Fruit fly (Drosophila melanogaster) whole organism, prepupa: Measurements from ENCODE around the gene ninaA.
A peak's percentile ranks its signal among the peaks of the same experiment; 100 is the strongest.

Source experiments
- Blimp-1 ChIP-seq: fragments of 200-800 bp; sonication (Bioruptor generic); optimal IDR thresholded peaks from 3 replicates; lab custom pipeline; 2017; ENCODE audit warnings: missing biosample characterization, missing genetic modification characterization, mild to moderate bottlenecking, moderate library complexity, missing genetic modification reagents
- CG11294 ChIP-seq: fragments of 200-800 bp; sonication (Bioruptor generic); IDR thresholded peaks from 2 replicates; pipeline ENCODE4 v1.3.6; 2022; ENCODE audit warnings: missing biosample characterization, missing genetic modification characterization
- CG11902 ChIP-seq: fragments of 200-800 bp; sonication (Bioruptor generic); optimal IDR thresholded peaks from 3 replicates; lab custom pipeline; 2016; ENCODE audit warnings: missing biosample characterization, missing genetic modification characterization
- CG15336 ChIP-seq: fragments of 200-800 bp; sonication (Bioruptor generic); IDR thresholded peaks from 2 replicates; pipeline ENCODE4 v1.3.6; 2022; ENCODE audit warnings: missing biosample characterization, missing genetic modification characterization
- CG31627 ChIP-seq: fragments of 200-800 bp; sonication (Bioruptor generic); optimal IDR thresholded peaks from 3 replicates; lab custom pipeline; 2016; ENCODE audit warnings: missing biosample characterization, missing genetic modification characterization
- CG34406 ChIP-seq: fragments of 200-800 bp; sonication (Bioruptor generic); optimal IDR thresholded peaks from 3 replicates; lab custom pipeline; 2016; ENCODE audit warnings: missing biosample characterization, missing genetic modification characterization
- CG3919 ChIP-seq: fragments of 200-800 bp; sonication (Bioruptor generic); optimal IDR thresholded peaks from 3 replicates; lab custom pipeline; 2016; ENCODE audit warnings: missing biosample characterization, missing genetic modification characterization
- CG4318 ChIP-seq: fragments of 200-800 bp; sonication (Bioruptor generic); optimal IDR thresholded peaks from 3 replicates; lab custom pipeline; 2017; ENCODE audit warnings: missing biosample characterization, mild to moderate bottlenecking, missing genetic modification characterization
- CG6276 ChIP-seq: fragments of 200-800 bp; sonication (Bioruptor generic); optimal IDR thresholded peaks from 2 replicates; lab custom pipeline; 2017; ENCODE audit warnings: missing biosample characterization, mild to moderate bottlenecking, missing genetic modification characterization
- CG6792 ChIP-seq: fragments of 200-800 bp; sonication (Bioruptor generic); optimal IDR thresholded peaks from 3 replicates; lab custom pipeline; 2016; ENCODE audit warnings: missing biosample characterization, missing genetic modification characterization
- CG6854 ChIP-seq: fragments of 200-800 bp; sonication (Bioruptor generic); optimal IDR thresholded peaks from 2 replicates; lab custom pipeline; 2017; ENCODE audit warnings: missing biosample characterization, mild to moderate bottlenecking, missing genetic modification characterization
- CG8119 ChIP-seq: fragments of 200-800 bp; sonication (Bioruptor generic); IDR thresholded peaks from 3 replicates; pipeline ENCODE4 v1.3.6; 2022; ENCODE audit warnings: missing biosample characterization, missing genetic modification characterization
- CG9139 ChIP-seq: fragments of 200-800 bp; sonication (Bioruptor generic); optimal IDR thresholded peaks from 3 replicates; lab custom pipeline; 2017; ENCODE audit warnings: missing biosample characterization, mild to moderate bottlenecking, missing genetic modification characterization
- Eip78C ChIP-seq: fragments of 200-800 bp; sonication (Bioruptor generic); peaks from one replicate; lab custom pipeline; 2016; ENCODE audit warnings: missing biosample characterization, missing genetic modification characterization
- Eip93F ChIP-seq: fragments of 200-800 bp; sonication (Bioruptor generic); optimal IDR thresholded peaks from 2 replicates; lab custom pipeline; 2016; ENCODE audit warnings: missing biosample characterization, mild to moderate bottlenecking, missing genetic modification characterization
- Ets21C ChIP-seq: fragments of 200-800 bp; sonication (Bioruptor generic); optimal IDR thresholded peaks from 3 replicates; lab custom pipeline; 2016; ENCODE audit warnings: missing biosample characterization, missing genetic modification characterization
- Ets96B ChIP-seq: fragments of 200-800 bp; optimal IDR thresholded peaks from 2 replicates; lab custom pipeline; 2019; ENCODE audit warnings: missing biosample characterization, mild to moderate bottlenecking, missing genetic modification characterization, moderate library complexity
- Hr38 ChIP-seq: sonication (Bioruptor generic); optimal IDR thresholded peaks from 2 replicates; lab custom pipeline; 2016; ENCODE audit warnings: missing biosample characterization, missing genetic modification characterization
- achi ChIP-seq: fragments of 200-800 bp; sonication (Bioruptor generic); optimal IDR thresholded peaks from 3 replicates; lab custom pipeline; 2016; ENCODE audit warnings: missing biosample characterization, missing genetic modification characterization
- acj6 ChIP-seq: fragments of 200-800 bp; sonication (Bioruptor generic); optimal IDR thresholded peaks from 3 replicates; lab custom pipeline; 2016; ENCODE audit warnings: missing biosample characterization, missing genetic modification characterization
- cyc ChIP-seq: fragments of 200-800 bp; sonication (Bioruptor generic); optimal IDR thresholded peaks from 3 replicates; lab custom pipeline; 2016; ENCODE audit warnings: missing biosample characterization, missing genetic modification characterization
- dac ChIP-seq: fragments of 200-800 bp; sonication (Bioruptor generic); optimal IDR thresholded peaks from 2 replicates; lab custom pipeline; 2017; ENCODE audit warnings: missing biosample characterization, mild to moderate bottlenecking, missing genetic modification characterization
- dsx ChIP-seq: fragments of 200-800 bp; optimal IDR thresholded peaks from 3 replicates; lab custom pipeline; 2019; ENCODE audit warnings: missing biosample characterization, mild to moderate bottlenecking, missing genetic modification characterization, moderate library complexity; ENCODE audit not compliant: poor library complexity, severe bottlenecking
- fd59A ChIP-seq: fragments of 200-800 bp; sonication (Bioruptor generic); optimal IDR thresholded peaks from 2 replicates; lab custom pipeline; 2017; ENCODE audit warnings: missing biosample characterization, mild to moderate bottlenecking, missing genetic modification characterization, missing genetic modification reagents
- fd85E ChIP-seq: fragments of 200-800 bp; sonication (Bioruptor generic); optimal IDR thresholded peaks from 3 replicates; lab custom pipeline; 2016; ENCODE audit warnings: missing biosample characterization, missing genetic modification characterization
- fkh ChIP-seq: fragments of 200-800 bp; sonication (Bioruptor generic); optimal IDR thresholded peaks from 3 replicates; lab custom pipeline; 2017; ENCODE audit warnings: missing biosample characterization, mild to moderate bottlenecking, missing genetic modification characterization, moderate library complexity
- lz ChIP-seq: fragments of 200-800 bp; sonication (Bioruptor generic); optimal IDR thresholded peaks from 3 replicates; lab custom pipeline; 2016; ENCODE audit warnings: missing biosample characterization, missing genetic modification characterization
- net ChIP-seq: fragments of 200-800 bp; sonication (Bioruptor generic); optimal IDR thresholded peaks from 3 replicates; lab custom pipeline; 2016; ENCODE audit warnings: missing biosample characterization, missing genetic modification characterization
- pdm3 ChIP-seq: fragments of 200-800 bp; sonication (Bioruptor generic); optimal IDR thresholded peaks from 3 replicates; lab custom pipeline; 2016; ENCODE audit warnings: missing biosample characterization, missing genetic modification characterization
- salr ChIP-seq, 2 experiments: fragments of 200-800 bp; sonication (Bioruptor generic); optimal IDR thresholded peaks; 3 replicates each; lab custom pipeline; 2016 to 2018; ENCODE audit warnings: missing biosample characterization in 2 of 2, missing genetic modification characterization in 2 of 2, mild to moderate bottlenecking in 1 of 2
- spab ChIP-seq: fragments of 200-800 bp; sonication (Bioruptor generic); optimal IDR thresholded peaks from 2 replicates; lab custom pipeline; 2017; ENCODE audit warnings: missing biosample characterization, mild to moderate bottlenecking, missing genetic modification characterization, missing genetic modification reagents
- ss ChIP-seq, 2 experiments: fragments of 200-800 bp; sonication (Bioruptor generic); optimal IDR thresholded peaks; 2 replicates in 1 of 2; 3 replicates in 1 of 2; lab custom pipeline; 2017 to 2018; ENCODE audit warnings: mild to moderate bottlenecking in 2 of 2, missing biosample characterization in 2 of 2, missing genetic modification characterization in 2 of 2, moderate library complexity in 1 of 2
- svp ChIP-seq: fragments of 200-800 bp; sonication (Bioruptor generic); peaks from one replicate; lab custom pipeline; 2016; ENCODE audit warnings: missing biosample characterization, missing genetic modification characterization
- topi ChIP-seq: fragments of 200-800 bp; sonication (Bioruptor generic); optimal IDR thresholded peaks from 3 replicates; lab custom pipeline; 2016; ENCODE audit warnings: missing biosample characterization, missing genetic modification characterization
- vri ChIP-seq: fragments of 200-800 bp; sonication (Bioruptor generic); optimal IDR thresholded peaks from 3 replicates; lab custom pipeline; 2016; ENCODE audit warnings: missing biosample characterization, mild to moderate bottlenecking, missing genetic modification characterization

The ninaA gene

dm6 chr2L:847988-848622 lies 29.0 kb upstream of the ninaA start (continued):
- TF ChIP-seq dsx (peak; percentile 74), Eip93F (peak; percentile 83), spab (GFP tag; lab: Kevin White, UChicago) (peak; percentile 67), net (GFP tag; lab: Kevin White, UChicago) (peak; percentile 64), CG15336 (0 out of 2 replicates have a peak, but pooled peaks have one; percentile 43), fd85E (peak; percentile 62), Blimp-1 (GFP tag; lab: Kevin White, UChicago) (peak; percentile 63), Ets21C (peak; percentile 78), salr (GFP tag; optimal IDR thresholded peaks at IDR 0.05; lab: Kevin White, UChicago) (peak in 1 of 2 experiments; percentile 45), CG6854 (GFP tag; lab: Kevin White, UChicago) (peak; percentile 57), fd59A (peak; percentile 59), fkh (no peak), dac (GFP tag; lab: Kevin White, UChicago) (peak; percentile 40), vri (GFP tag; lab: Kevin White, UChicago) (peak; percentile 88), lz (GFP tag; lab: Kevin White, UChicago) (peak; percentile 88), CG6792 (GFP tag; lab: Kevin White, UChicago) (peak; percentile 82), CG9139 (peak; percentile 16), Hr38 (GFP tag; lab: Kevin White, UChicago) (no peak), CG8119 (GFP tag; lab: Robert Waterston, UW) (no peak), CG3919 (GFP tag; lab: Kevin White, UChicago) (peak; percentile 87), achi (GFP tag; lab: Kevin White, UChicago) (peak; percentile 78), cyc (GFP tag; lab: Kevin White, UChicago) (peak; percentile 88), ss (GFP tag; optimal IDR thresholded peaks at IDR 0.05; lab: Kevin White, UChicago) (peak; percentile 78 to 80), svp (peak; percentile 90), acj6 (GFP tag; lab: Kevin White, UChicago) (peak; percentile 78), Ets96B (tag; lab: Kevin White, UChicago) (peak; percentile 68), CG6276 (GFP tag; lab: Kevin White, UChicago) (peak; percentile 6)
- TF ChIP-seq, all 60 proteins: peak for 55

dm6 chr2L:849138-849744 lies 27.9 kb upstream of the ninaA start:
- TF ChIP-seq Eip78C (no peak), CG11902 (GFP tag; lab: Kevin White, UChicago) (no peak), Eip93F (peak; percentile 32), svp (peak; percentile 99)

dm6 chr2L:849787-850512 lies 27.2 kb upstream of the ninaA start:
- no peak for TF ChIP-seq CG31627 (GFP tag; lab: Kevin White, UChicago)
- no peak for TF ChIP-seq svp
- TF ChIP-seq CG34406, result no peak
- no peak for TF ChIP-seq pdm3 (GFP tag; lab: Kevin White, UChicago)
- no peak for TF ChIP-seq Eip78C
- TF ChIP-seq achi (GFP tag; lab: Kevin White, UChicago), result no peak
- no peak for TF ChIP-seq topi (GFP tag; lab: Kevin White, UChicago)
- TF ChIP-seq CG11294 (GFP tag; lab: Robert Waterston, UW), result no peak
- TF ChIP-seq CG8119 (GFP tag; lab: Robert Waterston, UW), result no peak
- TF ChIP-seq CG6276 (GFP tag; lab: Kevin White, UChicago), result no peak
- TF ChIP-seq CG4318 (GFP tag; lab: Kevin White, UChicago), result no peak
- TF ChIP-seq dsx, result no peak
- TF ChIP-seq CG6854 (GFP tag; lab: Kevin White, UChicago), result no peak
- TF ChIP-seq Hr38 (GFP tag; lab: Kevin White, UChicago), result no peak
- TF ChIP-seq, all 60 proteins: peak for 0
